Fruit fly (Drosophila melanogaster) whole organism, embryonic: ENCODE results near the gene GlyRS.

Experiments used
- CG11398 ChIP-seq: fragments of 200-800 bp; sonication (Bioruptor generic); optimal IDR thresholded peaks from 2 replicates; lab custom pipeline; 2016; ENCODE audit warnings: missing biosample characterization, missing genetic modification characterization
- CG12071 ChIP-seq: fragments of 200-800 bp; sonication (Bioruptor generic); optimal IDR thresholded peaks from 3 replicates; lab custom pipeline; 2018; ENCODE audit warnings: missing biosample characterization, mild to moderate bottlenecking, missing genetic modification characterization
- CG34422 ChIP-seq: fragments of 200-800 bp; sonication (Bioruptor generic); IDR thresholded peaks from 3 replicates; pipeline ENCODE4 v1.3.6; 2022; ENCODE audit warnings: missing biosample characterization, missing genetic modification characterization
- CG6254 ChIP-seq: fragments of 200-800 bp; sonication (Bioruptor generic); optimal IDR thresholded peaks from 3 replicates; lab custom pipeline; 2017; ENCODE audit warnings: mild to moderate bottlenecking, missing biosample characterization, missing genetic modification reagents, missing genetic modification characterization
- Xrp1 ChIP-seq: fragments of 200-800 bp; sonication (Bioruptor generic); IDR thresholded peaks from 2 replicates; pipeline ENCODE4 v1.3.6; 2022; ENCODE audit warnings: missing biosample characterization, missing genetic modification characterization
- ato ChIP-seq: fragments of 200-800 bp; sonication (Bioruptor generic); IDR thresholded peaks from 2 replicates; pipeline ENCODE4 v1.3.6; 2022; ENCODE audit warnings: missing biosample characterization, missing genetic modification characterization; ENCODE audit not compliant: partially characterized antibody
- insv ChIP-seq, 2 experiments: fragments of 200-800 bp; sonication (Bioruptor generic); optimal IDR thresholded peaks; 3 replicates each; lab custom pipeline; 2016 to 2018; ENCODE audit warnings: missing biosample characterization in 2 of 2, missing genetic modification characterization in 2 of 2
- psq ChIP-seq: fragments of 200-800 bp; sonication (Bioruptor generic); optimal IDR thresholded peaks from 2 replicates; lab custom pipeline; 2017; ENCODE audit warnings: missing biosample characterization, missing genetic modification characterization
- run ChIP-seq: fragments of 200-800 bp; sonication (Bioruptor generic); optimal IDR thresholded peaks from 3 replicates; lab custom pipeline; 2018; ENCODE audit warnings: missing biosample characterization, mild to moderate bottlenecking, missing genetic modification characterization

DNA sequence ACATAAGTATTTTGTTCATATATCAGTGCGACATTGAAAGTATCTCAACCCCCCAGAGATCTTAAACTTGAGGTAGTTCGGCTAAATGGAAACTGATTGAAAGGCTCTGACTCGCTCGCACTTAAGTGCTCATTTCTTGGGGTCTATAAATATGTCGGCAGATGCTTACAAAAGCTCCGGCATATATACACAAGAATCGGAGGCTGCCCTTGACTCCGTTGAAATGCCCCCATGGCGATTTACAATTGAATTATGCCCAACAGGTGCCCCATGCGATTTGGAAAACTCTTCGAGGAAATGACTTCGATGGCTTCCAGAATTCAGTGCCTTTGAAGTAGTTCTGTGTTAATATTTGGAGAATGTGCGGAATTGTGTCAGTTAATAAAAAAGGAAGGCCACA, 21.3 kb upstream of the GlyRS start:
- TF ChIP-seq ato (GFP tag; lab: Robert Waterston, UW) (no peak), insv (GFP tag; optimal IDR thresholded peaks at IDR 0.05; lab: Kevin White, UChicago) (no peak), CG11398 (GFP tag; lab: Kevin White, UChicago) (no peak), CG6254 (GFP tag; lab: Kevin White, UChicago) (no peak), psq (GFP tag; lab: Kevin White, UChicago) (no peak), CG12071 (GFP tag; lab: Kevin White, UChicago) (no peak), Xrp1 (GFP tag; lab: Robert Waterston, UW) (no peak), CG34422 (GFP tag; lab: Robert Waterston, UW) (no peak), run (tag; lab: Kevin White, UChicago) (no peak)
